Worm (Caenorhabditis elegans) whole organism, L4/young adult: ENCODE results near the gene frpr-17.
A peak's percentile ranks its signal among the peaks of the same experiment; 100 is the strongest.

Experiments
- W03F9.2 ChIP-seq: fragments of 150-350 bp; optimal IDR thresholded peaks from 2 replicates; lab custom pipeline; 2014; ENCODE audit warnings: missing biosample characterization, missing genetic modification characterization
- dao-5 ChIP-seq: sonication (generic microtip); optimal IDR thresholded peaks from 2 replicates; lab custom pipeline; 2016; ENCODE audit warnings: missing genotype, missing genetic modification characterization, moderate library complexity, missing compliant biosample characterization
- him-1 ChIP-seq: sonication (generic microtip); optimal IDR thresholded peaks from 2 replicates; lab custom pipeline; 2016; ENCODE audit warnings: missing genotype, missing genetic modification reagents, missing genetic modification characterization, missing compliant biosample characterization

Gene frpr-17

DNA sequence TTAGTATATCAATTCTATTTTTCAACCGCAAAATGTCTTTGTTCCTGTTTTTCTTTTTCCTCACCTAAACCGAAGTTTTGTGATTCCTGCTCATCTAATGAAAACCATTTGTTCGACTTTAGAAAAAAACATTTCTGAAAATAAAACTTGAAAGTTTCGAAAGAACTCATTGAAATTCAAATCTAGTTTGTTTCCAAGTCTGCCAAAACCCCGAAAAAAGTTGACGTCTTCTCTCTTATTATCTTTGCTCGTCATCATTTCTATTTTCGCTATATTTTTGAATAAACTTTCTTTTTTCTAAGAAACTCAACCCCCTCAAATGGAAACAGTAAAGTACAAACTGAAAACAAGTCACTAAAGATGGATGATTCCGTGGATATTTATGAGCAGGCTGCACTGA lies at the start of gene frpr-17:
Gene frpr-17 (plus strand): TSS at position 301 of the 400 bp plus-strand sequence.
- TF ChIP-seq W03F9.2 (tag; lab: Kevin White, UChicago) (no peak), dao-5 (tag; lab: Kevin White, UChicago) (no peak), him-1 (no peak)

DNA sequence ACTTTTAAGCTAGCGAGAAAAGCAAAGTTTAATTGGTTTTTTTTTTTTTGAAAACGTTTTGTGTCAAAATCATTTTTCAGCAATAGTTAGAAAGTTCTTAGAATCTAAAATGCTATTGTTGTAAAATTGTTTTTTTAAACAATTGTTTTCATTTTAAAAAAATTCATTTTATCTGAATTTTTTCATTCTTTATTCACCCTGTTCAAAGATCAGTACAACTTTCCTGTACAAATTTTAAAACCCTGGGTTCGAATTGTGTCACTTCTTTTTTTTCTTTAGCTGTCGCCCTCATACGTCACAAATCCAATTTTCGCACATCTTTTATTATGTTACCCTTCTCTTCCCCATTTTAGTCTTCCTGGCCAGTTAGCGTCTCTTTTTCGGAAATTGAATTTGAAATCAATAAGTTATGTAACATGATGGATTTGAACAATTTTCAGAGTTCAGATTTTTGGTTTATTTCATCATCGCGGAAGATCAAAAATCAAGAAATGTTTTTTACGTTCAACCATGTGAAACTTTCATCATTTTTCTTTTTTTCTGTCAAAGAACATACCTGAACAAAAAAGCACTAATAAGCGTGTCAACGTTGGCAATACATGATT lies 49.1 kb upstream of the frpr-17 start:
- no peak for TF ChIP-seq W03F9.2 (tag; lab: Kevin White, UChicago)
- no peak for TF ChIP-seq dao-5 (tag; lab: Kevin White, UChicago)
- TF ChIP-seq him-1 = peak; percentile 1

DNA sequence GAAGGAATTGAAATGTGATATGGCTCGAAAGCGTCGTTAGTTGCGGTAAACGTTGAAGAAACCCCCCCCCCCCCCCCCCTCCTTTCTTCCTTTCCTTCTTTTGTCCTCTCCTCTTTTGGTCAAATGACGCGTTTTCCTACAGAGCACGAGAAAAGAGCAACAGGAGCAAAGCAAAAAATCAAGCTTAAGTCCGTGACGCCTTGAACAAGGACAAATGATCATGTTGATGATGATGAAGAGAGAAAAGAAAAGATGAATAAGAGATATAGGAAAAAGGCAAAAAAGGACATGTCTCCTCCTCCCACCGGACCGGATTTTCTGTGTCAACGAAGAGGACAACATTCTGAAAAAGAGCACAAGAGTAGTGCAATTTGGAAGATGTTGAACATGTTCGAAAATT lies 46.3 kb upstream of the frpr-17 start:
- TF ChIP-seq W03F9.2 (tag; lab: Kevin White, UChicago) (no peak), dao-5 (tag; lab: Kevin White, UChicago) (no peak), him-1 (no peak)

DNA sequence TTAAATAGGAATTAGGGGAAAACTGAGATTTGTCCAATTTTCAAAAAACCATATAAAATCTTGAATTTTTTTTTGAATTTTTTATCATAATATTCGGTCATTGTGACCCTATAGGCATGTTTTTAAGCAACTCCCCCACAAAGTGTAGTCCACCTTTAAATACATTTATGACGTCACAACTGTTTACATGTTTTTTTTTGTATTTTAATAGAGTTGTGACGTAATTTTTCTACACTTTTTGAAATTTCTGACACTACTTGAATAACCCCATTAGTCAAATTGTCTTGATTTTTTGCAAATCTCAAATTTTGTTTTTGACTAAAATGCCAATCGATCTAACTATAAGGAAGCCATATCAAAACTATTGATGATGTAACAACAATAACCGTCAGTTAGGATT lies 39.8 kb upstream of the frpr-17 start:
- TF ChIP-seq W03F9.2 (tag; lab: Kevin White, UChicago) (no peak), him-1 (no peak), dao-5 (tag; lab: Kevin White, UChicago) (no peak)

DNA sequence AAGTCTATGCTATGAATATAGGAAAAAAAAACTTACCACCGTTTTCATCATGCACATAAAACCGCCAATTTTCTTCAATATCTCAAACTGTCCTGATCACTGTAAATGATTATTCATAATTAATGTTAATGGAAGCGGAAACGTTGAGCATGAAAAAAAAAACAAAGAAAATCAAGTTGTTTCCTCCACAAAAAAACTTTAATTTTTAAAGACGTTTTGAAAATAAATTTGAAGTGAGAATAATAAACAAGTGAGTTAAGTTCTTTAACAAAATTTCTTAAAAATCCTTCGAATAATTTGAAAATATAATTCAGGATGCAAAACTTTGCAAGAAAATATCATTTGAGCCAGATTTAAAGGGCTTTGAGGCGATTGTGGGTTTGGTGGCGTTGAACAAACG lies 35.6 kb upstream of the frpr-17 start, which contains the start of gene irk-3:
Gene irk-3 (minus strand): TSS at position 101 of the 400 bp plus-strand sequence.
- no peak for TF ChIP-seq dao-5 (tag; lab: Kevin White, UChicago)
- TF ChIP-seq W03F9.2 (tag; lab: Kevin White, UChicago) = no peak
- no peak for TF ChIP-seq him-1

DNA sequence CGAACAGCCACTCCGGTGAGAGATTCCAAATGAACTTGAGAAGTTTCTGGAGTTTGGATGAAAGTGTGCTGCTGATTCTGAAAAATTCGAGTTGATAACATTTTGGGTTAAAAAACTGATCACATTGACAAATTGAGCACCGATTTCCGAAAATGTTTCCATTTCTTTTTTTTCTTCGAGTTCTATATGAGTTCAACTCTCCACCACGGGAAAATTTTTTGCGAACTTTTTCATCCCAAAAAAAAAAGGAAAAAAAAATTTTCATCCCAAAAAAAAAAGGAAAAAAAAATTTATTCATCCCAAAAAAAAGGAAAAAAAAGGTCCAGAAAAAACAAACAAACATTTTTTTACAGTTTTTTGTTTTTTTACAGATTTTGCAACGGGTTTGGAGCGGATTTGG lies 28.7 kb upstream of the frpr-17 start, which contains the start of gene Y60A9A.1:
Gene Y60A9A.1 (minus strand): TSS at position 101 of the 400 bp plus-strand sequence.
- no peak for TF ChIP-seq him-1
- TF ChIP-seq W03F9.2 (tag; lab: Kevin White, UChicago) = no peak
- no peak for TF ChIP-seq dao-5 (tag; lab: Kevin White, UChicago)

DNA sequence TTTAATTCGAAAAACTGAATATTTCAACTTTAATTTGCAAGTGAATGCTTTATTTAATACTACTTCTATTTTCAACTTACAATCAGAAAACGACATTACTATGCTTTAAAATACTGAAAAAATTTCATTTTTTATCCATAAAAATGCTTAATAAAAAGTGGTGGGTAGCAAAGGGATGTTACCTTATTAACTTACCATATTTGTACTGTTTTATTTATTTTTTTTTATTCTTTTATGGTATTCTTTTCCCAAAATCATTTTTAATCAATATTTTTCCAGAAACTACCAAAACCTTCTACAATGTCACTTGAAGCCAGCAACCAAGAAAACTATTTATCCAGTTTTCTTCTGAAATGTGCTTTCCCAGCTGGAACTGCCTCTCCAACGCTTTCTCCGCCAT lies 23.0 kb upstream of the frpr-17 start, which contains the start of gene Y60A9.3:
Gene Y60A9.3 (plus strand): TSS at position 301 of the 400 bp plus-strand sequence.
- TF ChIP-seq W03F9.2 (tag; lab: Kevin White, UChicago) (no peak), him-1 (no peak), dao-5 (tag; lab: Kevin White, UChicago) (no peak)

DNA sequence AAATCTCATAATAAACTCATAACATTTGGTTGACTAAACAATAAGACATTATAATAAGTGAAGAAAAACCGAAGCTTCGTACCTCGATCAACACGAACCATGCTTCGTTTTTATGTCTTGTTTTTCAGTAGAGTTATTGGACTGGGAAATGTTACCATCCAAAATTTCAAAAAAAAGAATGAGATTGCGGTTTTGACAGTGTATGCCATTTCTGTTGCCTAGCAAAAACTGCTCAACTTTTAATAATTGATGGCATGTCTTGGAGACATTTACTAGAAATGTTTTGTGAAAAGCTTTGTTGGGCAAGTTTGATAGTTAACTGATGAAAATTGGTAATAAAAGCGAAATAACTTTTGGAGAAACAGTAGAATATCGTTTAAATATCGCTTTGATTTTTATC lies 10.7 kb upstream of the frpr-17 start, which contains the start of gene Y60A9.1:
Gene Y60A9.1 (minus strand): TSS at position 101 of the 400 bp plus-strand sequence.
- no peak for TF ChIP-seq W03F9.2 (tag; lab: Kevin White, UChicago)
- TF ChIP-seq dao-5 (tag; lab: Kevin White, UChicago) = no peak
- no peak for TF ChIP-seq him-1

DNA sequence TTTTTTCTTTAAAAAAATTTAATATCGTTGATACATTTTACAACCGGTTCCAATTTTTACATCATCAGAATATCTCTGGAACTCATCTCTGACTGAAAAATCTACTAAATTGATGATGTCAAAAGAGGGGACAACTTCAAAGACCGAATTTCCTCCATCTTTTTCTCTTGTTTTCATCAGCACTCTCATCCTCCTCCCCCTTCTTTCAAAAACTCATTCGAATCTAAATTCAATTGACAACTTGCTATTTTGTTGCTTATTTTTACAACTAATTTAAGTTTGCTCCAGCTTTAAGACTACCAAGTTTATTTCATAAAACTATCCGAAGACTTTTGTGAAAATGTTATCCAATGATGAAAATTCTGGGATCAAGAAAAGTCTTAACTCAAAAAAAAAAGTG lies 6.9 kb upstream of the frpr-17 start:
- TF ChIP-seq W03F9.2 (tag; lab: Kevin White, UChicago) = no peak
- TF ChIP-seq dao-5 (tag; lab: Kevin White, UChicago) = no peak
- TF ChIP-seq him-1 = no peak

DNA sequence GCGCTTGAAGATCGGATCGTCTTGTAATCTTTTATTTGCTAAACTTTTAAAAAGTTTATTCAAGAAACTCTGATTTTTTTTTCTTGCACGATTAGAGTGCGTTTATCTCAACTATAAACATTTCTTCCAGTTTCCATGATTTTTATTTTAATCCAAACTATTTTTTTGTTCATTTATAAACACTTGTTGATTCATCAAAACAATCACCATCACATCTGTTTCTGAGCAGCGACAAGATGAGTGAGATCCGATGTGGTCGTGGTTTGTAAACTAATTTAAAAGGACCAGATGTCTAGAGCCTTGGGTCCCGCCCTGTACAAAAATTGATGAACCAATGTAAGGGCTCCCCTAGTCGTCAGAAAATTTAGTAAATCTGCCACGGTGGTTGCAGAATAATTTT lies 4.7 kb upstream of the frpr-17 start:
- no peak for TF ChIP-seq him-1
- no peak for TF ChIP-seq W03F9.2 (tag; lab: Kevin White, UChicago)
- no peak for TF ChIP-seq dao-5 (tag; lab: Kevin White, UChicago)

DNA sequence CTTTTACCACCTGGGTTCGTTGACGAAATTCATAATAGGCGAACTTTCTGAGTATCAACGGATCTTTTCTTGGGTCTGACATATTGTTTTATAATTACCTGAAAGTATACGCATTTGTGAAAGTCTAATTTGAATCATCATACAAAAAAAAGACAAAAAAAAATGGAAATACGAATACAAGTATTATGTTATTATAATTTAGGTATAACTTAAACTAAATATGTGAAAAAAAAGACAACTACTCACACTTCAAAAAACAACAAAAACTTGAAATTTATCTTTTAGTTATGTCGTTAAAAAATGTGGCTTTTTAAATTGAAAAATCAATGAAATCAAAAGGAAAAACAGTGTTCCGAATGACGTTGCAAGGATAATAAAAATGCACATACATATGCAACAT lies 6.9 kb downstream of the frpr-17 start, which contains the start of gene fbxa-179:
Gene fbxa-179 (minus strand): TSS at position 101 of the 400 bp plus-strand sequence.
- no peak for TF ChIP-seq W03F9.2 (tag; lab: Kevin White, UChicago)
- no peak for TF ChIP-seq him-1
- no peak for TF ChIP-seq dao-5 (tag; lab: Kevin White, UChicago)

DNA sequence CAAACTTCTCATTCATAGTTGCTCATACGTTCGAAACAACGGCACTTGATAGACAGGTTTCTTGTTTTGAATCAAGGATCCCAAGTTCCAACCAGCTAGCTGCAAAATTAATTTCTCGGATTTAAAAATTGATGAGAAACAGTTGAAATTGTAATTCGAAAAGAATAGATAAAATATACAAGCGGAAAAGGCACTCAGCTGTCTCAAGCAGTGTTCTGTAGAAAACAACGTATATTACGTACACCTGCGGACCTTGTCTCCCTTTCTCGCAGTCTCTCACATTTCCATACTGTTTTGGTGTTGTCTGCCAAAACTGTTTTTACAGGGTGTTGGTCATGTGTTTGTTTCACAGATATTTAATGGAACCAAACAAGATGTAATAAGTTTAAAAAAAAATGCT lies 9.7 kb downstream of the frpr-17 start, which contains the start of gene F23D12.10:
Gene F23D12.10 (minus strand): TSS at position 101 of the 400 bp plus-strand sequence.
- TF ChIP-seq him-1 (no peak), W03F9.2 (tag; lab: Kevin White, UChicago) (no peak)

DNA sequence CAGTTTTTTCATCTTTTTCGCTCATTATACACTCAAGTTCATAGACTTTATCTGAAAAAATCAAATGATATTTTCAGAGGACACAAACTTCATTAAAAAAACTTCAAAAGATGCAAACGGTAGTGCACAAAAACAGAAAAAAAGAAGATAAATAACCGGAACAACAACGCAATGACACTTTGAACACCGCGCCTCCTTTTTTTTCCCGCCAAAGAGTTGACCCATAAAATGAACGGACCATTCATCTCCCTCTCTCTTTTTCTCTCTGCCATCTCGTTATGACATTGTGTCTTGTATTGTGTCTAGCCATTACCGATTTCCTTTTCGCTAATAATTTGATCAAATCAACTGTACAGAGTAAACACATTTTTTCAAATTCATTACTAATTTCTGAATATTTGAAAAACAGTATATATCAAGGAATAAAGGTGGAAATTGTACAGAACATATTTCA lies 15.6 kb downstream of the frpr-17 start, which contains the start of gene F23D12.2:
Gene F23D12.2 (minus strand): TSS at position 51 of the 454 bp plus-strand sequence.
- TF ChIP-seq him-1 (no peak), W03F9.2 (tag; lab: Kevin White, UChicago) (no peak), dao-5 (tag; lab: Kevin White, UChicago) (no peak)

DNA sequence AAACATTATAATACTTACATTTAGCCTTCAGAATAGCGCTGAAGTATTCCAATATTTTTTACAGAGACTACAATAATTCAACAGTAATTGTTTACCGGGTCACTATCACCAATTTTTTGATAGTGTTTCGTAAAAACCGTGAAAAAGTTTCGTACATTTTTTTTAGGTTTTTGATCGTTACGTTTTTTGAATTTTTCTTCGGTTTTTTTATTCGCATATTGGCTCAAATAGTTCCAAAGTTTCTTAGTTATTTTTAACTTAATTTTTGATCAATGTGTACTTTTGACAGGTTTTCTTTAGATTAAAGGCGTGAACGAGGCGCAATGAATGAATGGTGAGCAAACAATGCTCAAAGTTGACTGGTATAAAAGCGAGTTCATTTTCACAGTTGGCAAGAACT lies 17.2 kb downstream of the frpr-17 start, which contains the start of gene fipr-3:
Gene fipr-3 (plus strand): TSS at position 301 of the 400 bp plus-strand sequence.
- TF ChIP-seq W03F9.2 (tag; lab: Kevin White, UChicago) (no peak), dao-5 (tag; lab: Kevin White, UChicago) (no peak), him-1 (no peak)
